Fruit fly (Drosophila melanogaster) whole organism, pupa: ENCODE results near the gene CG14125.

Experiments
- CG10348 ChIP-seq: fragments of 200-800 bp; sonication (Bioruptor generic); IDR thresholded peaks from 2 replicates; pipeline ENCODE4 v1.3.6; 2022; ENCODE audit warnings: missing biosample characterization, missing genetic modification characterization
- CG4496 ChIP-seq: fragments of 200-800 bp; sonication (Bioruptor generic); IDR thresholded peaks from 3 replicates; pipeline ENCODE4 v1.3.6; 2022; ENCODE audit warnings: missing biosample characterization, missing genetic modification characterization
- CG8301 ChIP-seq: fragments of 200-800 bp; sonication (Bioruptor generic); optimal IDR thresholded peaks from 2 replicates; lab custom pipeline; 2018; ENCODE audit warnings: missing biosample characterization, mild to moderate bottlenecking, missing genetic modification characterization
- Pif1A ChIP-seq: fragments of 200-800 bp; sonication (Bioruptor generic); optimal IDR thresholded peaks from 3 replicates; lab custom pipeline; 2016; ENCODE audit warnings: missing biosample characterization, missing genetic modification characterization

dm6 chr3L:12016186-12016585 is 41.5 kb downstream of the CG14125 start:
- TF ChIP-seq CG4496: peak; percentile 78
- peak; percentile 16 for TF ChIP-seq Pif1A (GFP tag; lab: Kevin White, UChicago)
- no peak for TF ChIP-seq CG8301 (tag; lab: Kevin White, UChicago)
- no peak for TF ChIP-seq CG10348 (GFP tag; lab: Robert Waterston, UW)
